Worm (Caenorhabditis elegans): ENCODE results near the gene Y47D3A.34.

DNA sequence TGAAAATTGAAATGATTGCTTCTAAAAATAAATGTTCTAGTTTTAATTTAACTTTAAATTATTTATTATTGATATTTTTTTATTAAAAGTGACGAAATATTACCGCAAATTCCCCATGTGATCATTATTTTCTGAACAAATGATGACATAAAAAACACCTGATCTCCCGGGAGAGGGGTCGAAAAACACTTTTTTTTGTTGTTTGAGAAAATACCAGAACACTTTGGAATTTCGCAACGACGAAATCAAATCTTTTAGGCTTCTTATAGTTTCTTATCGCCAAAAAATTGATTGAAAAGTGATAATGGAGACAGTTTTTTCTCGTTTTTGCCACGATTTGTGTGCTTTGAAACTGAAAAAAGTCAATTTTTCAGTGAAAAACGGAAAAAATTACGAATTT lies 9.7 kb upstream of the Y47D3A.34 start:
- TF ChIP-seq ama-1 (optimal IDR thresholded peaks at IDR 0.05) (no peak), ets-7 (tag; optimal IDR thresholded peaks at IDR 0.05) (no peak), ceh-36 (tag; optimal IDR thresholded peaks at IDR 0.05) (no peak)

Data from whole organism, early embryonic.